Worm (Caenorhabditis elegans) whole organism, young adult: ENCODE data around the gene rfs-1.

Experiments
- D2030.7 ChIP-seq: fragments of 200-800 bp; sonication (Bioruptor generic); IDR thresholded peaks from 2 replicates; pipeline ENCODE4 v1.3.6; 2022; ENCODE audit warnings: missing genetic modification reagents, missing genetic modification characterization, missing compliant biosample characterization
- F33H1.4 ChIP-seq: fragments of 200-800 bp; sonication (Bioruptor generic); IDR thresholded peaks from 2 replicates; pipeline ENCODE4 v1.3.6; 2022; ENCODE audit warnings: missing genetic modification reagents, missing genetic modification characterization, missing compliant biosample characterization
- F39B2.1 ChIP-seq: fragments of 200-800 bp; sonication (Bioruptor generic); IDR thresholded peaks from 2 replicates; pipeline ENCODE4 v1.3.6; 2022; ENCODE audit warnings: missing genetic modification reagents, missing genetic modification characterization, missing compliant biosample characterization
- F55B11.4 ChIP-seq: sonication (generic microtip); optimal IDR thresholded peaks from 2 replicates; lab custom pipeline; 2016; ENCODE audit warnings: missing compliant biosample characterization, missing genetic modification characterization, borderline replicate concordance; ENCODE audit not compliant: insufficient read depth
- F57A8.1 ChIP-seq: fragments of 200-800 bp; sonication (Bioruptor generic); optimal IDR thresholded peaks from 2 replicates; lab custom pipeline; 2018; ENCODE audit warnings: mild to moderate bottlenecking, missing genetic modification characterization, moderate library complexity, missing compliant biosample characterization
- Y79H2A.3 ChIP-seq: fragments of 200-800 bp; sonication (Bioruptor generic); conservative IDR thresholded peaks from 2 replicates; pipeline ENCODE4 v1.3.6; 2022; ENCODE audit warnings: missing genetic modification reagents, missing genetic modification characterization, missing compliant biosample characterization
- aptf-2 ChIP-seq: fragments of 200-800 bp; sonication (Bioruptor generic); conservative IDR thresholded peaks from 2 replicates; pipeline ENCODE4 v1.3.6; 2022; ENCODE audit warnings: missing genetic modification reagents, missing genetic modification characterization, missing compliant biosample characterization
- atf-7 ChIP-seq: sonication (generic microtip); optimal IDR thresholded peaks from 2 replicates; lab custom pipeline; 2017; ENCODE audit warnings: mild to moderate bottlenecking, missing genetic modification characterization, missing compliant biosample characterization
- attf-3 ChIP-seq: fragments of 200-800 bp; sonication (Bioruptor generic); conservative IDR thresholded peaks from 2 replicates; pipeline ENCODE4 v1.3.6; 2022; ENCODE audit warnings: missing genetic modification reagents, missing genetic modification characterization, missing compliant biosample characterization
- attf-5 ChIP-seq: fragments of 200-800 bp; sonication (Bioruptor generic); optimal IDR thresholded peaks from 2 replicates; lab custom pipeline; 2018; ENCODE audit warnings: mild to moderate bottlenecking, missing genetic modification characterization, missing compliant biosample characterization
- bed-1 ChIP-seq: fragments of 200-800 bp; sonication (Bioruptor generic); IDR thresholded peaks from 2 replicates; pipeline ENCODE4 v1.3.6; 2022; ENCODE audit warnings: missing genetic modification reagents, missing genetic modification characterization, missing compliant biosample characterization
- cebp-2 ChIP-seq: fragments of 200-800 bp; sonication (Bioruptor generic); IDR thresholded peaks from 2 replicates; pipeline ENCODE4 v1.3.6; 2022; ENCODE audit warnings: missing genetic modification characterization, missing compliant biosample characterization
- ceh-100 ChIP-seq: fragments of 200-800 bp; sonication (Bioruptor generic); IDR thresholded peaks from 2 replicates; pipeline ENCODE4 v1.3.6; 2022; ENCODE audit warnings: missing genetic modification reagents, missing genetic modification characterization, missing compliant biosample characterization
- ceh-40 ChIP-seq: fragments of 200-800 bp; sonication (Bioruptor generic); IDR thresholded peaks from 2 replicates; pipeline ENCODE4 v1.3.6; 2022; ENCODE audit warnings: missing genetic modification characterization, missing compliant biosample characterization
- ceh-91 ChIP-seq: fragments of 200-800 bp; sonication (Bioruptor generic); IDR thresholded peaks from 2 replicates; pipeline ENCODE4 v1.3.6; 2022; ENCODE audit warnings: missing genetic modification reagents, missing genetic modification characterization, missing compliant biosample characterization
- chd-7 ChIP-seq: sonication (generic microtip); optimal IDR thresholded peaks from 2 replicates; lab custom pipeline; 2016; ENCODE audit warnings: mild to moderate bottlenecking, missing genetic modification characterization, moderate library complexity, missing compliant biosample characterization
- die-1 ChIP-seq: sonication (generic microtip); optimal IDR thresholded peaks from 2 replicates; lab custom pipeline; 2016; ENCODE audit warnings: missing genotype, mild to moderate bottlenecking, missing genetic modification characterization, missing compliant biosample characterization
- dox-1 ChIP-seq: fragments of 200-800 bp; sonication (Bioruptor generic); IDR thresholded peaks from 2 replicates; pipeline ENCODE4 v1.3.6; 2022; ENCODE audit warnings: missing genetic modification reagents, missing genetic modification characterization, missing compliant biosample characterization
- dpl-1 ChIP-seq: fragments of 150-350 bp; optimal IDR thresholded peaks from 2 replicates; lab custom pipeline; 2014; ENCODE audit warnings: missing biosample characterization, missing genetic modification reagents, missing genetic modification characterization
- efl-1 ChIP-seq: fragments of 150-350 bp; optimal IDR thresholded peaks from 2 replicates; lab custom pipeline; 2014; ENCODE audit warnings: missing biosample characterization, missing genetic modification reagents, missing genetic modification characterization
- egrh-3 ChIP-seq: fragments of 200-800 bp; sonication (Bioruptor generic); IDR thresholded peaks from 2 replicates; pipeline ENCODE4 v1.3.6; 2022; ENCODE audit warnings: missing genetic modification reagents, missing genetic modification characterization, missing compliant biosample characterization
- ets-4 ChIP-seq: fragments of 200-800 bp; sonication (Bioruptor generic); optimal IDR thresholded peaks from 2 replicates; lab custom pipeline; 2018; ENCODE audit warnings: mild to moderate bottlenecking, missing genetic modification characterization, missing compliant biosample characterization
- fkh-3 ChIP-seq: sonication (generic microtip); optimal IDR thresholded peaks from 2 replicates; lab custom pipeline; 2016; ENCODE audit warnings: mild to moderate bottlenecking, missing genetic modification characterization, missing compliant biosample characterization
- hmg-20 ChIP-seq: fragments of 200-800 bp; sonication (Bioruptor generic); IDR thresholded peaks from 2 replicates; pipeline ENCODE4 v1.3.6; 2022; ENCODE audit warnings: missing genetic modification reagents, missing genetic modification characterization, missing compliant biosample characterization
- hrde-1 ChIP-seq: sonication (generic microtip); optimal IDR thresholded peaks from 2 replicates; lab custom pipeline; 2016; ENCODE audit warnings: missing genetic modification characterization, mild to moderate bottlenecking, missing compliant biosample characterization, moderate library complexity, missing genotype, missing genetic modification reagents, borderline replicate concordance
- lin-40 ChIP-seq: sonication (generic microtip); optimal IDR thresholded peaks from 2 replicates; lab custom pipeline; 2016; ENCODE audit warnings: missing genetic modification characterization, mild to moderate bottlenecking, missing compliant biosample characterization, missing genotype, missing genetic modification reagents
- lin-54 ChIP-seq: fragments of 200-800 bp; sonication (Bioruptor generic); optimal IDR thresholded peaks from 2 replicates; lab custom pipeline; 2018; ENCODE audit warnings: mild to moderate bottlenecking, missing genetic modification characterization, missing compliant biosample characterization
- lsy-27 ChIP-seq: sonication (generic microtip); optimal IDR thresholded peaks from 2 replicates; lab custom pipeline; 2017; ENCODE audit warnings: missing genetic modification characterization, mild to moderate bottlenecking, missing compliant biosample characterization, antibody characterized with exemption, missing genotype, borderline replicate concordance; ENCODE audit not compliant: insufficient read depth
- madf-10 ChIP-seq: sonication (generic microtip); optimal IDR thresholded peaks from 2 replicates; lab custom pipeline; 2016; ENCODE audit warnings: mild to moderate bottlenecking, missing genetic modification characterization, missing compliant biosample characterization
- madf-3 ChIP-seq: fragments of 200-800 bp; sonication (Bioruptor generic); IDR thresholded peaks from 2 replicates; pipeline ENCODE4 v1.3.6; 2022; ENCODE audit warnings: missing genetic modification reagents, missing genetic modification characterization, missing compliant biosample characterization
- madf-6 ChIP-seq: fragments of 200-800 bp; sonication (Bioruptor generic); IDR thresholded peaks from 2 replicates; pipeline ENCODE4 v1.3.6; 2022; ENCODE audit warnings: missing genetic modification reagents, missing genetic modification characterization, missing compliant biosample characterization
- mcd-1 ChIP-seq: fragments of 200-800 bp; sonication (Bioruptor generic); IDR thresholded peaks from 2 replicates; pipeline ENCODE4 v1.3.6; 2022; ENCODE audit warnings: missing genetic modification reagents, missing genetic modification characterization, missing compliant biosample characterization
- mxl-1 ChIP-seq: sonication (generic microtip); optimal IDR thresholded peaks from 2 replicates; lab custom pipeline; 2016; ENCODE audit warnings: missing genetic modification characterization, missing compliant biosample characterization
- nfya-2 ChIP-seq: fragments of 200-800 bp; sonication (Bioruptor generic); IDR thresholded peaks from 2 replicates; pipeline ENCODE4 v1.3.6; 2022; ENCODE audit warnings: missing genetic modification reagents, missing genetic modification characterization, missing compliant biosample characterization
- nfyb-1 ChIP-seq: fragments of 200-800 bp; sonication (Bioruptor generic); IDR thresholded peaks from 2 replicates; pipeline ENCODE4 v1.3.6; 2022; ENCODE audit warnings: missing genetic modification reagents, missing genetic modification characterization, missing compliant biosample characterization
- nhr-179 ChIP-seq: sonication (generic microtip); optimal IDR thresholded peaks from 2 replicates; lab custom pipeline; 2016; ENCODE audit warnings: mild to moderate bottlenecking, missing genetic modification characterization, missing compliant biosample characterization
- nhr-80 ChIP-seq: sonication (generic microtip); optimal IDR thresholded peaks from 2 replicates; lab custom pipeline; 2016; ENCODE audit warnings: missing genetic modification characterization, missing compliant biosample characterization
- pbrm-1 ChIP-seq: fragments of 200-800 bp; sonication (Bioruptor generic); IDR thresholded peaks from 2 replicates; pipeline ENCODE4 v1.3.6; 2022; ENCODE audit warnings: missing genetic modification reagents, missing genetic modification characterization, missing compliant biosample characterization
- pha-4 ChIP-seq: fragments of 150-350 bp; sonication (generic microtip); optimal IDR thresholded peaks from 2 replicates; lab custom pipeline; 2014; ENCODE audit warnings: missing biosample characterization, missing genetic modification reagents, missing genetic modification characterization
- rcor-1 ChIP-seq: fragments of 200-800 bp; sonication (Bioruptor generic); IDR thresholded peaks from 2 replicates; pipeline ENCODE4 v1.3.6; 2022; ENCODE audit warnings: missing genetic modification reagents, missing genetic modification characterization, missing compliant biosample characterization
- snpc-3.4 ChIP-seq: sonication (generic microtip); optimal IDR thresholded peaks from 2 replicates; lab custom pipeline; 2017; ENCODE audit warnings: missing genetic modification characterization, mild to moderate bottlenecking, missing compliant biosample characterization, antibody characterized with exemption, moderate library complexity, missing genotype, missing genetic modification reagents
- snpc-4 ChIP-seq, 5 experiments: fragments of 150-350 bp in 1 of 5; sonication (generic microtip) in 4 of 5; optimal IDR thresholded peaks; 2 replicates each; lab custom pipeline; 2014 to 2018; ENCODE audit warnings: missing genetic modification characterization in 5 of 5, missing biosample characterization in 3 of 5, antibody characterized with exemption in 2 of 5, mild to moderate bottlenecking in 2 of 5, missing compliant biosample characterization in 2 of 5, missing genotype in 2 of 5, moderate library complexity in 2 of 5, missing genetic modification reagents in 1 of 5
- tbp1 ChIP-seq: fragments of 200-800 bp; sonication (Bioruptor generic); optimal IDR thresholded peaks from 2 replicates; lab custom pipeline; 2018; ENCODE audit warnings: mild to moderate bottlenecking, missing genetic modification characterization, missing compliant biosample characterization
- ztf-18 ChIP-seq: sonication (generic microtip); optimal IDR thresholded peaks from 2 replicates; lab custom pipeline; 2016; ENCODE audit warnings: missing genotype, mild to moderate bottlenecking, missing genetic modification characterization, missing compliant biosample characterization
- ztf-26 ChIP-seq: sonication (generic microtip); optimal IDR thresholded peaks from 2 replicates; lab custom pipeline; 2017; ENCODE audit warnings: missing genetic modification characterization, missing compliant biosample characterization
- ztf-28 ChIP-seq: fragments of 200-800 bp; sonication (Bioruptor generic); IDR thresholded peaks from 2 replicates; pipeline ENCODE4 v1.3.6; 2022; ENCODE audit warnings: missing genetic modification reagents, missing genetic modification characterization, missing compliant biosample characterization
- ztf-6 ChIP-seq: fragments of 200-800 bp; sonication (Bioruptor generic); IDR thresholded peaks from 2 replicates; pipeline ENCODE4 v1.3.6; 2022; ENCODE audit warnings: missing genetic modification reagents, missing genetic modification characterization, missing compliant biosample characterization

rfs-1 gene

DNA sequence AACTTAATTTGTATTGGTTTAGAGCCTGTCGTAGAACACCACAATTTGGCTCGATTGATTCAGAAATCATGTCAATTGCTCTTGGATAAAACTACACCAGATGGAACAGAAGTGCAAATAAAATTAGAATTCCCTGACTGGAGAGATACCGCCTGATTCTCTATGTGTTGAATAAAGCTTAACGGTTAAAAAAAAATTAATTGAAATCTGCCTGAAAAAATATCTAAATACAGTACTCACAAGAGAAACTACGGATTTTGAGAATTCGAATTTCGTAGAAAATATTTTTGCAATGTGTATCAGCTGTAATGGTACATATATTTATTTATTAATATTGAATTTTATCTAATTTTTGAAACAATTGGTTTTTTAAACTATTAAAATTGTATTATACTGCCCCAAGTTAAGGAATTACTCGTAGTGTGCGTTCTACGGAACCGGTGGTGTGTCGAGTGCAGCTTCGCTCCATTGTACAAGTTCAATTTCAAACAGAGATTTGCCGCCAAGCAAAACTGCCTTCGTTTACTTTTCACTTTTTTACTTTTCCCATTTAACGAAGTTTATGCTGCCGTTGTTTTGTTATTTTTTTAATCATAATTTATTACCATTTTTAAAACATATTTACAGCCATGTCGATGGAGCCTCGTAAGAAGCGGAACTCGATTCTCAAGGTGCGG is 23.9 kb downstream of the rfs-1 start, which contains the start of gene knl-1 (continued):
- no peak for TF ChIP-seq fkh-3
- TF ChIP-seq snpc-4 (GFP tag; optimal IDR thresholded peaks at IDR 0.05; lab: Kevin White, UChicago): no peak
- peak in 1 of 4 experiments; percentile 59 for TF ChIP-seq snpc-4 (tag; optimal IDR thresholded peaks at IDR 0.05; lab: Kevin White, UChicago)
- peak; percentile 59 for TF ChIP-seq attf-5 (GFP tag; lab: Kevin White, UChicago)
- peak; percentile 42 for TF ChIP-seq ztf-18 (tag; lab: Kevin White, UChicago)
- TF ChIP-seq tbp1: peak; percentile 25
- no peak for TF ChIP-seq hrde-1
- no peak for TF ChIP-seq nhr-179 (tag; lab: Kevin White, UChicago)
- peak; percentile 74 for TF ChIP-seq dox-1 (GFP tag; lab: Robert Waterston, UW)
- no peak for TF ChIP-seq nfyb-1 (GFP tag; lab: Robert Waterston, UW)
- TF ChIP-seq pbrm-1 (GFP tag; lab: Robert Waterston, UW): no peak
- TF ChIP-seq ztf-26: no peak
- no peak for TF ChIP-seq F55B11.4 (tag; lab: Kevin White, UChicago)
- no peak for TF ChIP-seq die-1
- TF ChIP-seq efl-1: peak; percentile 90
- TF ChIP-seq cebp-2: no peak
- peak; percentile 4 for TF ChIP-seq madf-10 (tag; lab: Kevin White, UChicago)
- no peak for TF ChIP-seq ztf-6
- TF ChIP-seq dpl-1 (GFP tag; lab: Kevin White, UChicago): peak; percentile 79
- TF ChIP-seq ets-4 (GFP tag; lab: Kevin White, UChicago): no peak
- TF ChIP-seq attf-3 (GFP tag; lab: Robert Waterston, UW): peak; percentile 63; the same call in 1 of the 2 replicates
- TF ChIP-seq lsy-27: no peak
- peak; percentile 74 for TF ChIP-seq D2030.7
- peak; percentile 28 for TF ChIP-seq snpc-3.4 (tag; lab: Kevin White, UChicago)
- TF ChIP-seq Y79H2A.3: peak; percentile 31; the same call in 1 of the 2 replicates
- no peak for TF ChIP-seq F39B2.1
- TF ChIP-seq bed-1 (GFP tag; lab: Robert Waterston, UW): no peak
- peak; percentile 44 for TF ChIP-seq F33H1.4
- TF ChIP-seq atf-7 (tag; lab: Kevin White, UChicago): no peak
- no peak for TF ChIP-seq ceh-40
- peak; percentile 68 for TF ChIP-seq lin-54 (GFP tag; lab: Kevin White, UChicago)
- TF ChIP-seq rcor-1 (GFP tag; lab: Robert Waterston, UW): peak; percentile 45; the same call in 1 of the 2 replicates
- peak; percentile 80 for TF ChIP-seq mcd-1
- TF ChIP-seq chd-7 (tag; lab: Kevin White, UChicago): no peak
- TF ChIP-seq pha-4 (tag; lab: Kevin White, UChicago): no peak
- TF ChIP-seq hmg-20 (GFP tag; lab: Robert Waterston, UW): no peak
- TF ChIP-seq nfya-2 (GFP tag; lab: Robert Waterston, UW): no peak
- peak; percentile 69 for TF ChIP-seq madf-6 (GFP tag; lab: Robert Waterston, UW)
- TF ChIP-seq aptf-2 (GFP tag; lab: Robert Waterston, UW): 0 out of 2 replicates have a peak, but pooled peaks have one; percentile 51
- TF ChIP-seq ztf-28 (GFP tag; lab: Robert Waterston, UW): 0 out of 2 replicates have a peak, but pooled peaks have one; percentile 63
- peak; percentile 95 for TF ChIP-seq ceh-100 (GFP tag; lab: Robert Waterston, UW)
- peak; percentile 39 for TF ChIP-seq nhr-80 (tag; lab: Kevin White, UChicago)
- TF ChIP-seq mxl-1: no peak
- TF ChIP-seq lin-40 (tag; lab: Kevin White, UChicago): no peak
- no peak for TF ChIP-seq F57A8.1 (GFP tag; lab: Kevin White, UChicago)
- peak; percentile 75 for TF ChIP-seq ceh-91
- no peak for TF ChIP-seq madf-3 (GFP tag; lab: Robert Waterston, UW)
- TF ChIP-seq egrh-3 (GFP tag; lab: Robert Waterston, UW): 0 out of 2 replicates have a peak, but pooled peaks have one; percentile 49
